Fruit fly (Drosophila melanogaster) S2 (cell line): ENCODE data around the gene CG46309.

Experiments
- CG8478 ChIP-seq: fragments of >200 bp; optimal IDR thresholded peaks from 2 replicates; lab custom pipeline; 2018
- CTCF ChIP-seq, 2 experiments: fragments of >200 bp; optimal IDR thresholded peaks; 2 replicates each; lab custom pipeline; 2018

dm6 chr2L:16216298-16216697 is 35.3 kb downstream of the CG46309 start:
- TF ChIP-seq CTCF (optimal IDR thresholded peaks at IDR 0.05; lab: Kevin White, UChicago) (no peak), CG8478 (lab: Kevin White, UChicago) (no peak)
